Worm (Caenorhabditis elegans) whole organism, L3 larva: ENCODE data around the gene idh-1.

Experiments
- R02D3.7 ChIP-seq: fragments of 150-350 bp; optimal IDR thresholded peaks from 2 replicates; lab custom pipeline; 2014; ENCODE audit warnings: missing biosample characterization, missing genetic modification characterization
- ZK546.5 ChIP-seq: sonication (generic microtip); optimal IDR thresholded peaks from 2 replicates; lab custom pipeline; 2017; ENCODE audit warnings: missing biosample characterization, missing genetic modification characterization
- aly-2 ChIP-seq: fragments of 150-350 bp; optimal IDR thresholded peaks from 2 replicates; lab custom pipeline; 2014; ENCODE audit warnings: missing biosample characterization, missing genetic modification characterization
- ceh-16 ChIP-seq: sonication (generic microtip); optimal IDR thresholded peaks from 2 replicates; lab custom pipeline; 2017; ENCODE audit warnings: missing biosample characterization, missing genetic modification characterization
- ceh-28 ChIP-seq: fragments of 150-350 bp; optimal IDR thresholded peaks from 2 replicates; lab custom pipeline; 2014; ENCODE audit warnings: missing biosample characterization, missing genetic modification reagents, missing genetic modification characterization
- ceh-82 ChIP-seq: fragments of 150-350 bp; optimal IDR thresholded peaks from 2 replicates; lab custom pipeline; 2014; ENCODE audit warnings: missing biosample characterization, missing genetic modification characterization
- ceh-9 ChIP-seq: sonication (generic microtip); optimal IDR thresholded peaks from 2 replicates; lab custom pipeline; 2018; ENCODE audit warnings: missing biosample characterization, missing genetic modification characterization
- daf-12 ChIP-seq: fragments of 150-350 bp; optimal IDR thresholded peaks from 2 replicates; lab custom pipeline; 2014; ENCODE audit warnings: missing biosample characterization, missing genetic modification reagents, missing genetic modification characterization
- egl-27 ChIP-seq: sonication (generic microtip); optimal IDR thresholded peaks from 4 replicates; lab custom pipeline; 2017; ENCODE audit warnings: missing biosample characterization, missing genetic modification reagents, missing genetic modification characterization
- egl-5 ChIP-seq: fragments of 150-350 bp; optimal IDR thresholded peaks from 2 replicates; lab custom pipeline; 2017; ENCODE audit warnings: missing biosample characterization, missing genetic modification reagents, missing genetic modification characterization, inconsistent platforms
- elt-1 ChIP-seq: fragments of 150-350 bp; optimal IDR thresholded peaks from 2 replicates; lab custom pipeline; 2014; ENCODE audit warnings: missing biosample characterization, missing genetic modification characterization
- elt-2 ChIP-seq: sonication (generic microtip); optimal IDR thresholded peaks from 2 replicates; lab custom pipeline; 2016; ENCODE audit warnings: missing genetic modification reagents, mild to moderate bottlenecking, missing genetic modification characterization, missing compliant biosample characterization
- eor-1 ChIP-seq, 2 experiments: fragments of 150-350 bp; optimal IDR thresholded peaks; 2 replicates each; lab custom pipeline; 2014 to 2018; ENCODE audit warnings: missing biosample characterization in 2 of 2, missing genetic modification characterization in 2 of 2
- fkh-2 ChIP-seq: fragments of 150-350 bp; optimal IDR thresholded peaks from 2 replicates; lab custom pipeline; 2014; ENCODE audit warnings: missing biosample characterization, missing genetic modification reagents, missing genetic modification characterization
- fos-1 ChIP-seq: fragments of 150-350 bp; optimal IDR thresholded peaks from 2 replicates; lab custom pipeline; 2014; ENCODE audit warnings: missing biosample characterization, missing genetic modification characterization
- hmg-11 ChIP-seq: sonication (generic microtip); optimal IDR thresholded peaks from 2 replicates; lab custom pipeline; 2016; ENCODE audit warnings: missing genetic modification characterization, missing compliant biosample characterization
- lin-39 ChIP-seq: fragments of 150-350 bp; optimal IDR thresholded peaks from 2 replicates; lab custom pipeline; 2018; ENCODE audit warnings: missing biosample characterization, missing genetic modification reagents, missing genetic modification characterization
- lsy-12 ChIP-seq: sonication (generic microtip); optimal IDR thresholded peaks from 2 replicates; lab custom pipeline; 2016; ENCODE audit warnings: mild to moderate bottlenecking, missing genetic modification characterization, missing compliant biosample characterization
- mdl-1 ChIP-seq: fragments of 150-350 bp; optimal IDR thresholded peaks from 2 replicates; lab custom pipeline; 2014; ENCODE audit warnings: missing biosample characterization, missing genetic modification characterization
- mml-1 ChIP-seq: fragments of 150-350 bp; sonication (generic microtip); optimal IDR thresholded peaks from 3 replicates; lab custom pipeline; 2014; ENCODE audit warnings: missing biosample characterization, missing genetic modification characterization
- nfya-1 ChIP-seq: sonication (generic microtip); optimal IDR thresholded peaks from 2 replicates; lab custom pipeline; 2017; ENCODE audit warnings: missing genetic modification characterization, mild to moderate bottlenecking, missing compliant biosample characterization, antibody characterized with exemption, moderate library complexity; ENCODE audit not compliant: insufficient read depth
- nhr-11 ChIP-seq: fragments of 150-350 bp; optimal IDR thresholded peaks from 2 replicates; lab custom pipeline; 2014; ENCODE audit warnings: missing biosample characterization, missing genetic modification characterization
- nhr-23 ChIP-seq: fragments of 150-350 bp; optimal IDR thresholded peaks from 2 replicates; lab custom pipeline; 2014; ENCODE audit warnings: missing biosample characterization, missing genetic modification reagents, missing genetic modification characterization
- nhr-237 ChIP-seq: fragments of 150-350 bp; optimal IDR thresholded peaks from 2 replicates; lab custom pipeline; 2014; ENCODE audit warnings: missing biosample characterization, missing genetic modification characterization
- nhr-25 ChIP-seq: sonication (generic microtip); optimal IDR thresholded peaks from 2 replicates; lab custom pipeline; 2017; ENCODE audit warnings: missing biosample characterization, missing genetic modification characterization
- nhr-28 ChIP-seq: fragments of 150-350 bp; optimal IDR thresholded peaks from 2 replicates; lab custom pipeline; 2014; ENCODE audit warnings: missing biosample characterization, missing genetic modification characterization
- nhr-43 ChIP-seq: sonication (generic microtip); optimal IDR thresholded peaks from 2 replicates; lab custom pipeline; 2016; ENCODE audit warnings: mild to moderate bottlenecking, missing genetic modification characterization, missing compliant biosample characterization; ENCODE audit not compliant: poor library complexity, severe bottlenecking
- nhr-67 ChIP-seq: fragments of 150-350 bp; optimal IDR thresholded peaks from 2 replicates; lab custom pipeline; 2014; ENCODE audit warnings: missing biosample characterization, missing genetic modification characterization
- nhr-76 ChIP-seq: fragments of 150-350 bp; sonication (generic microtip); optimal IDR thresholded peaks from 5 replicates; lab custom pipeline; 2014; ENCODE audit warnings: missing biosample characterization, missing genetic modification characterization
- nhr-77 ChIP-seq: fragments of 150-350 bp; optimal IDR thresholded peaks from 2 replicates; lab custom pipeline; 2014; ENCODE audit warnings: missing biosample characterization, missing genetic modification characterization
- pha-4 ChIP-seq: fragments of 150-350 bp; optimal IDR thresholded peaks from 2 replicates; lab custom pipeline; 2014; ENCODE audit warnings: missing biosample characterization, missing genetic modification reagents, missing genetic modification characterization
- pqm-1 ChIP-seq: fragments of 150-350 bp; optimal IDR thresholded peaks from 2 replicates; lab custom pipeline; 2017; ENCODE audit warnings: missing biosample characterization, missing genetic modification characterization, inconsistent platforms
- sea-2 ChIP-seq: fragments of 150-350 bp; sonication (generic microtip); optimal IDR thresholded peaks from 4 replicates; lab custom pipeline; 2014; ENCODE audit warnings: missing biosample characterization, missing genetic modification reagents, missing genetic modification characterization
- skn-1 ChIP-seq: fragments of 150-350 bp; optimal IDR thresholded peaks from 2 replicates; lab custom pipeline; 2014; ENCODE audit warnings: missing biosample characterization, missing genetic modification characterization
- tbx-2 ChIP-seq: sonication (generic microtip); optimal IDR thresholded peaks from 2 replicates; lab custom pipeline; 2016; ENCODE audit warnings: mild to moderate bottlenecking, missing genetic modification characterization, missing compliant biosample characterization
- unc-39 ChIP-seq: sonication (generic microtip); optimal IDR thresholded peaks from 4 replicates; lab custom pipeline; 2017; ENCODE audit warnings: missing biosample characterization, missing genetic modification characterization
- unc-62 ChIP-seq: fragments of 150-350 bp; sonication (generic microtip); optimal IDR thresholded peaks from 4 replicates; lab custom pipeline; 2014; ENCODE audit warnings: missing biosample characterization, missing genetic modification reagents, missing genetic modification characterization
- zag-1 ChIP-seq: fragments of 150-350 bp; optimal IDR thresholded peaks from 2 replicates; lab custom pipeline; 2014; ENCODE audit warnings: missing biosample characterization, missing genetic modification characterization
- ztf-11 ChIP-seq: fragments of 150-350 bp; optimal IDR thresholded peaks from 2 replicates; lab custom pipeline; 2014; ENCODE audit warnings: missing biosample characterization, missing genetic modification characterization
- ztf-4 ChIP-seq: fragments of 150-350 bp; optimal IDR thresholded peaks from 2 replicates; lab custom pipeline; 2014; ENCODE audit warnings: missing biosample characterization, missing genetic modification characterization

idh-1 gene

DNA sequence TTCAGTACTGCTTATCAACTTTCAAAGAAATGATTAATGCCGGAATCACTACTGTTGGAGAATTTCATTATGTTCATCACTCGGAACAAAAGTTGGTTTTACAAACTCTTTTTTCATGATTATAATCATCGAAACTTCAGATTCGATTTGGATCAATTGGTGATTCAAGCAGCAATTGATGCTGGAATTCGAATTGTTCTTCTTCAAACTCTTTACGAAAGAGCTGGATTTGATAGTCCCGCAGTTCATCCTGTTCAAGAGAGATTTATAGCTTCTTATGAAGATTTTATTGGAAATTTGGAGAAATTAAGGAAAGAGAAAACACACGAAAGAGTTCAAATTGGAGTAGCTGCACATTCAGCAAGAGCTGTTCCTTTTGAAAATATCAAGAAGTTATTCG is 10.9 kb upstream of the idh-1 start:
- TF ChIP-seq elt-1 (no peak), nfya-1 (tag; lab: Kevin White, UChicago) (no peak), hmg-11 (tag; lab: Kevin White, UChicago) (no peak), unc-62 (GFP tag; lab: Kevin White, UChicago) (no peak)

- TF ChIP-seq nhr-25 (tag; lab: Kevin White, UChicago) (peak; percentile 3), nhr-76 (no peak), nhr-23 (tag; lab: Kevin White, UChicago) (no peak)
Observed at ce11 chrIV:9450375-9450774, 9.5 kb upstream of the idh-1 start, which contains the start of gene cpin-1. cpin-1 (plus strand) TSS chrIV:9450675.

ce11 chrIV:9447209-9447608 is 6.3 kb upstream of the idh-1 start, which contains the start of gene hsp-12.6:
hsp-12.6 (minus strand) TSS chrIV:9447228.
- TF ChIP-seq unc-62 (GFP tag; lab: Kevin White, UChicago) (no peak), lin-39 (tag; lab: Kevin White, UChicago) (no peak), ceh-82 (tag; lab: Kevin White, UChicago) (no peak), mdl-1 (tag; lab: Kevin White, UChicago) (no peak), ceh-16 (tag; lab: Kevin White, UChicago) (no peak), egl-27 (tag; lab: Kevin White, UChicago) (no peak), mml-1 (tag; lab: Kevin White, UChicago) (no peak), ceh-28 (tag; lab: Kevin White, UChicago) (no peak), fkh-2 (no peak), tbx-2 (tag; lab: Kevin White, UChicago) (no peak), aly-2 (no peak), nhr-25 (tag; lab: Kevin White, UChicago) (no peak), daf-12 (tag; lab: Kevin White, UChicago) (no peak), nfya-1 (tag; lab: Kevin White, UChicago) (no peak), zag-1 (tag; lab: Kevin White, UChicago) (no peak), nhr-77 (tag; lab: Kevin White, UChicago) (no peak)

DNA sequence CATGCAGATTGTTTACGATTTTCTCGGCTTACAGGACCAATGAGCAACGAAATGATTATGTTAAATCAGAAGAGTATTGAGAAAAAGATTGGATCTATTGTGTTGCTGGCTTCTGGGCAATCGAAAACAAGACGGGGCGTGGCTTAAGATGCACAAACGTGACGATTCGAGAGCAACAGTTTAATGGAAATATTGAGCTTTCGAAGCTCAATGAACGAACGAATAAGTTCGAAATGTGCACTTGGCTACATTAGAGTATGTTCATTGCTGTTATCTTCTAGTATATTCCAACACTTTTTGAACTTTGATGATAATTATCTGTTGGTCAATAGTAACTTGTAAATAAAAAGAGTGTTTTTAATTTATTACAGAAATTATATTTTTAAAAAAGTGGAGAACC is 4.5 kb upstream of the idh-1 start, which contains the start of gene hsp-12.3:
hsp-12.3 (minus strand) TSS at position 101 of the 400 bp plus-strand sequence.
- TF ChIP-seq zag-1 (tag; lab: Kevin White, UChicago) (no peak), elt-2 (tag; lab: Kevin White, UChicago) (no peak), skn-1 (tag; lab: Kevin White, UChicago) (no peak)

- TF ChIP-seq fos-1 (tag; lab: Kevin White, UChicago), result peak; percentile 83
- no peak for TF ChIP-seq ceh-9 (tag; lab: Kevin White, UChicago)
- peak; percentile 81 for TF ChIP-seq ceh-82 (tag; lab: Kevin White, UChicago)
- peak; percentile 2 for TF ChIP-seq nhr-28 (tag; lab: Kevin White, UChicago)
- no peak for TF ChIP-seq ZK546.5 (tag; lab: Kevin White, UChicago)
- TF ChIP-seq unc-39 (tag; lab: Kevin White, UChicago), result no peak
- peak; percentile 97 for TF ChIP-seq nhr-25 (tag; lab: Kevin White, UChicago)
- no peak for TF ChIP-seq nhr-67
- peak; percentile 84 for TF ChIP-seq nhr-77 (tag; lab: Kevin White, UChicago)
- TF ChIP-seq ceh-28 (tag; lab: Kevin White, UChicago), result peak; percentile 83
- TF ChIP-seq ztf-11 (tag; lab: Kevin White, UChicago), result no peak
- no peak for TF ChIP-seq daf-12 (tag; lab: Kevin White, UChicago)
- TF ChIP-seq nhr-11, result peak; percentile 9
- TF ChIP-seq egl-27 (tag; lab: Kevin White, UChicago), result peak; percentile 82
- no peak for TF ChIP-seq nhr-237
- TF ChIP-seq nhr-76, result peak; percentile 86
- no peak for TF ChIP-seq mml-1 (tag; lab: Kevin White, UChicago)
- TF ChIP-seq ztf-4 (tag; lab: Kevin White, UChicago), result peak; percentile 80
- peak; percentile 65 for TF ChIP-seq egl-5 (tag; lab: Kevin White, UChicago)
- peak; percentile 94 for TF ChIP-seq nfya-1 (tag; lab: Kevin White, UChicago)
- TF ChIP-seq pha-4 (tag; lab: Kevin White, UChicago), result peak; percentile 98
- TF ChIP-seq pqm-1, result peak; percentile 93
- peak; percentile 66 for TF ChIP-seq fkh-2
- TF ChIP-seq elt-2 (tag; lab: Kevin White, UChicago), result peak; percentile 83
- peak; percentile 78 for TF ChIP-seq tbx-2 (tag; lab: Kevin White, UChicago)
- TF ChIP-seq elt-1, result peak; percentile 52
- TF ChIP-seq lsy-12 (tag; lab: Kevin White, UChicago), result peak; percentile 91
- TF ChIP-seq nhr-43, result peak; percentile 89
- TF ChIP-seq sea-2, result no peak
- TF ChIP-seq R02D3.7 (tag; lab: Kevin White, UChicago), result peak; percentile 76
- no peak for TF ChIP-seq zag-1 (tag; lab: Kevin White, UChicago)
- TF ChIP-seq mdl-1 (tag; lab: Kevin White, UChicago), result peak; percentile 63
- TF ChIP-seq ceh-16 (tag; lab: Kevin White, UChicago), result peak; percentile 52
- TF ChIP-seq skn-1 (tag; lab: Kevin White, UChicago), result peak; percentile 54
- peak; percentile 68 for TF ChIP-seq aly-2
- no peak for TF ChIP-seq eor-1 (tag; optimal IDR thresholded peaks at IDR 0.05; lab: Kevin White, UChicago)
Observed at ce11 chrIV:9444417-9445026, 3.6 kb upstream of the idh-1 start.
